Worm (Caenorhabditis elegans) whole organism, late embryonic: ENCODE data around the gene C46C2.7.

Source experiments
- ceh-30 ChIP-seq: fragments of 150-350 bp; optimal IDR thresholded peaks from 2 replicates; lab custom pipeline; 2014; ENCODE audit warnings: missing biosample characterization, missing genetic modification characterization
- pha-4 ChIP-seq: fragments of 150-350 bp; optimal IDR thresholded peaks from 2 replicates; lab custom pipeline; 2018; ENCODE audit warnings: missing biosample characterization, missing genetic modification reagents, missing genetic modification characterization
- pqm-1 ChIP-seq: sonication (generic microtip); optimal IDR thresholded peaks from 2 replicates; lab custom pipeline; 2016; ENCODE audit warnings: missing genetic modification characterization, missing compliant biosample characterization
- unc-55 ChIP-seq: sonication (generic microtip); optimal IDR thresholded peaks from 2 replicates; lab custom pipeline; 2017; ENCODE audit warnings: missing biosample characterization, missing genetic modification reagents, missing genetic modification characterization

- TF ChIP-seq unc-55 (GFP tag; lab: Kevin White, UChicago) (no peak), ceh-30 (tag; lab: Kevin White, UChicago) (no peak), pha-4 (tag; lab: Kevin White, UChicago) (no peak), pqm-1 (no peak)
Observed at ce11 chrIV:9214823-9215222, 20.2 kb downstream of the C46C2.7 start.
